Worm (Caenorhabditis elegans) whole organism, L1 larva: ENCODE results near the gene gpa-3.

Experiments used
- C04F5.9 ChIP-seq: sonication (generic microtip); optimal IDR thresholded peaks from 2 replicates; lab custom pipeline; 2016; ENCODE audit warnings: missing genetic modification characterization, missing compliant biosample characterization
- C16A3.4 ChIP-seq: fragments of 150-350 bp; optimal IDR thresholded peaks from 2 replicates; lab custom pipeline; 2014; ENCODE audit warnings: missing biosample characterization, missing genetic modification characterization
- F16B12.6 ChIP-seq: fragments of 150-350 bp; optimal IDR thresholded peaks from 2 replicates; lab custom pipeline; 2014; ENCODE audit warnings: missing biosample characterization, missing genetic modification characterization
- Y116A8C.19 ChIP-seq: sonication (generic microtip); optimal IDR thresholded peaks from 2 replicates; lab custom pipeline; 2016; ENCODE audit warnings: missing compliant biosample characterization, missing genetic modification characterization, borderline replicate concordance
- aha-1 ChIP-seq: fragments of 150-350 bp; optimal IDR thresholded peaks from 2 replicates; lab custom pipeline; 2014; ENCODE audit warnings: missing biosample characterization, missing genetic modification characterization
- ama-1 ChIP-seq: fragments of 150-350 bp; optimal IDR thresholded peaks from 2 replicates; lab custom pipeline; 2014
- ceh-8 ChIP-seq: fragments of 200-800 bp; sonication (Bioruptor generic); optimal IDR thresholded peaks from 2 replicates; lab custom pipeline; 2018; ENCODE audit warnings: mild to moderate bottlenecking, missing genetic modification characterization, moderate library complexity, missing compliant biosample characterization
- ceh-82 ChIP-seq, 3 experiments: fragments of 150-350 bp in 1 of 3; sonication (generic microtip) in 2 of 3; optimal IDR thresholded peaks; 2 replicates each; lab custom pipeline; 2014 to 2017; ENCODE audit warnings: missing biosample characterization in 3 of 3, missing genetic modification characterization in 3 of 3
- ces-1 ChIP-seq: fragments of 150-350 bp; optimal IDR thresholded peaks from 2 replicates; lab custom pipeline; 2014; ENCODE audit warnings: missing biosample characterization, missing genetic modification reagents, missing genetic modification characterization
- dpl-1 ChIP-seq, 3 experiments: fragments of 150-350 bp in 2 of 3; sonication (generic microtip) in 1 of 3; optimal IDR thresholded peaks; 2 replicates each; lab custom pipeline; 2014 to 2017; ENCODE audit warnings: missing biosample characterization in 3 of 3, missing genetic modification characterization in 3 of 3, missing genetic modification reagents in 3 of 3
- efl-1 ChIP-seq, 4 experiments: fragments of 150-350 bp; optimal IDR thresholded peaks in 3 of 4; peaks in 1 of 4; 1 replicate in 1 of 4; 2 replicates in 3 of 4; lab custom pipeline; 2014; ENCODE audit warnings: missing biosample characterization in 2 of 4, missing genetic modification characterization in 2 of 4, missing genetic modification reagents in 2 of 4
- egl-13 ChIP-seq: sonication (generic microtip); optimal IDR thresholded peaks from 2 replicates; lab custom pipeline; 2016; ENCODE audit warnings: missing genotype, missing genetic modification reagents, missing genetic modification characterization, missing compliant biosample characterization
- egl-27 ChIP-seq, 2 experiments: fragments of 150-350 bp in 1 of 2; sonication (generic microtip); optimal IDR thresholded peaks; 3 replicates each; lab custom pipeline; 2017 to 2018; ENCODE audit warnings: missing biosample characterization in 2 of 2, missing genetic modification characterization in 2 of 2, missing genetic modification reagents in 2 of 2
- elt-2 ChIP-seq: sonication (generic microtip); optimal IDR thresholded peaks from 2 replicates; lab custom pipeline; 2016; ENCODE audit warnings: missing genetic modification characterization, mild to moderate bottlenecking, inconsistent platforms, missing compliant biosample characterization, missing genetic modification reagents
- elt-3 ChIP-seq, 6 experiments: fragments of 150-350 bp in 1 of 6; sonication (generic microtip); optimal IDR thresholded peaks; 2 replicates each; lab custom pipeline; 2017 to 2018; ENCODE audit warnings: missing biosample characterization in 6 of 6, missing genetic modification characterization in 6 of 6, inconsistent platforms in 1 of 6
- ets-5 ChIP-seq: fragments of 200-800 bp; sonication (Bioruptor generic); IDR thresholded peaks from 2 replicates; pipeline ENCODE4 v1.3.6; 2022; ENCODE audit warnings: missing genetic modification characterization, missing compliant biosample characterization
- fkh-4 ChIP-seq: sonication (generic microtip); optimal IDR thresholded peaks from 2 replicates; lab custom pipeline; 2016; ENCODE audit warnings: missing compliant biosample characterization, missing genetic modification characterization, borderline replicate concordance
- hpl-2 ChIP-seq: fragments of 150-350 bp; optimal IDR thresholded peaks from 2 replicates; lab custom pipeline; 2014; ENCODE audit warnings: missing biosample characterization, missing genetic modification reagents, missing genetic modification characterization
- lin-14 ChIP-seq: fragments of 200-800 bp; sonication (Bioruptor generic); optimal IDR thresholded peaks from 2 replicates; lab custom pipeline; 2018; ENCODE audit warnings: mild to moderate bottlenecking, missing genetic modification characterization, moderate library complexity, missing compliant biosample characterization
- lin-35 ChIP-seq, 2 experiments: fragments of 150-350 bp; optimal IDR thresholded peaks; 2 replicates each; lab custom pipeline; 2014; ENCODE audit warnings: missing biosample characterization in 2 of 2, missing genetic modification characterization in 2 of 2, missing genetic modification reagents in 2 of 2
- lir-3 ChIP-seq: sonication (generic microtip); optimal IDR thresholded peaks from 2 replicates; lab custom pipeline; 2016; ENCODE audit warnings: mild to moderate bottlenecking, missing genetic modification characterization, moderate library complexity, missing compliant biosample characterization; ENCODE audit not compliant: poor library complexity
- lsy-2 ChIP-seq, 2 experiments: fragments of 150-350 bp; optimal IDR thresholded peaks; 2 replicates each; lab custom pipeline; 2014; ENCODE audit warnings: missing biosample characterization in 2 of 2, missing genetic modification characterization in 2 of 2
- mdl-1 ChIP-seq, 2 experiments: fragments of 150-350 bp; optimal IDR thresholded peaks; 2 replicates each; lab custom pipeline; 2014 to 2017; ENCODE audit warnings: missing biosample characterization in 2 of 2, missing genetic modification characterization in 2 of 2, inconsistent platforms in 1 of 2
- mep-1 ChIP-seq: fragments of 150-350 bp; optimal IDR thresholded peaks from 2 replicates; lab custom pipeline; 2014; ENCODE audit warnings: missing biosample characterization, missing genetic modification characterization
- nhr-11 ChIP-seq: fragments of 150-350 bp; optimal IDR thresholded peaks from 2 replicates; lab custom pipeline; 2014; ENCODE audit warnings: missing biosample characterization, missing genetic modification characterization
- nhr-237 ChIP-seq: fragments of 150-350 bp; optimal IDR thresholded peaks from 2 replicates; lab custom pipeline; 2014; ENCODE audit warnings: missing biosample characterization, missing genetic modification characterization
- nhr-28 ChIP-seq: fragments of 150-350 bp; optimal IDR thresholded peaks from 2 replicates; lab custom pipeline; 2014; ENCODE audit warnings: missing biosample characterization, missing genetic modification characterization
- nhr-76 ChIP-seq: sonication (generic microtip); optimal IDR thresholded peaks from 2 replicates; lab custom pipeline; 2017; ENCODE audit warnings: missing biosample characterization, missing genetic modification characterization
- nhr-84 ChIP-seq: sonication (generic microtip); optimal IDR thresholded peaks from 2 replicates; lab custom pipeline; 2017; ENCODE audit warnings: missing biosample characterization, missing genetic modification characterization
- pax-3 ChIP-seq: fragments of 200-800 bp; sonication (Bioruptor generic); optimal IDR thresholded peaks from 2 replicates; lab custom pipeline; 2018; ENCODE audit warnings: mild to moderate bottlenecking, missing genetic modification characterization, moderate library complexity, missing compliant biosample characterization
- snu-23 ChIP-seq: sonication (generic microtip); optimal IDR thresholded peaks from 2 replicates; lab custom pipeline; 2016; ENCODE audit warnings: missing genetic modification characterization, missing compliant biosample characterization
- sox-4 ChIP-seq: sonication (generic microtip); optimal IDR thresholded peaks from 2 replicates; lab custom pipeline; 2016; ENCODE audit warnings: missing genetic modification characterization, missing compliant biosample characterization
- sptf-1 ChIP-seq: fragments of 150-350 bp; optimal IDR thresholded peaks from 2 replicates; lab custom pipeline; 2014; ENCODE audit warnings: missing biosample characterization, missing genetic modification characterization
- swsn-7 ChIP-seq: sonication (generic microtip); optimal IDR thresholded peaks from 2 replicates; lab custom pipeline; 2016; ENCODE audit warnings: missing genetic modification characterization, missing compliant biosample characterization
- tbx-2 ChIP-seq: sonication (generic microtip); optimal IDR thresholded peaks from 2 replicates; lab custom pipeline; 2016; ENCODE audit warnings: missing genetic modification characterization, missing compliant biosample characterization
- unc-62 ChIP-seq: fragments of 150-350 bp; optimal IDR thresholded peaks from 2 replicates; lab custom pipeline; 2014; ENCODE audit warnings: missing biosample characterization, missing genetic modification reagents, missing genetic modification characterization
- unc-98 ChIP-seq: fragments of 200-800 bp; sonication (Bioruptor generic); IDR thresholded peaks from 2 replicates; pipeline ENCODE4 v1.3.6; 2022; ENCODE audit warnings: missing genetic modification characterization, missing compliant biosample characterization
- zag-1 ChIP-seq: fragments of 150-350 bp; optimal IDR thresholded peaks from 2 replicates; lab custom pipeline; 2014; ENCODE audit warnings: missing biosample characterization, missing genetic modification characterization

gpa-3 gene

ce11 chrV:9370986-9371385 lies 11.4 kb upstream of the gpa-3 start, which contains the start of gene E02C12.6:
E02C12.6 (minus strand) TSS chrV:9371086.
- TF ChIP-seq mdl-1 (tag; optimal IDR thresholded peaks at IDR 0.05; lab: Kevin White, UChicago) (no peak), tbx-2 (no peak), lin-14 (no peak), egl-13 (no peak), dpl-1 (GFP tag; optimal IDR thresholded peaks at IDR 0.05; lab: Kevin White, UChicago) (no peak), hpl-2 (GFP tag; lab: Kevin White, UChicago) (no peak)

DNA sequence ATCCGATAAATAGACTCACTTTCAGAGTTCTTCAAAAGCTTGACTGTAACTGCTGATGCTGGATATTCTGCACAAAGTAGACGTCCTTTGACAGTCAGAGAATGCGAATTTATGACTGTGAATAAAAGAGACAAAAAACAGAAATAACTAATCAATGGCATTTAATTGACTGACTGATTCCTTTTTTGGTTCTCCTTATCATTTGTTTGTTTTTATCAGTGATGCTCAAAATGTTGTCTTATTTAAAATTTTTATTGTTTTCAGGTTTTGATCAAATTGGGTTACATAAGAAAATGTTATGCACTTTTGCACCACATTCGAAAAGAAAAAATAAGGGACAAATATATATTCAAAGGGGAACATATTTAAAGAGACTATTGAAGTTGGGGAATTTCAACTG lies 3.2 kb downstream of the gpa-3 start, which contains the start of gene ttr-49:
Gene ttr-49, minus strand, starts transcription at position 171 of the 400 bp plus-strand sequence.
- TF ChIP-seq ets-5 (GFP tag; lab: Robert Waterston, UW) (no peak), zag-1 (tag; lab: Kevin White, UChicago) (no peak), elt-2 (peak; percentile 41)
- TF ChIP-seq, all 84 proteins: peak for 1

- TF ChIP-seq nhr-28: no peak
- no peak for TF ChIP-seq fkh-4 (tag; lab: Kevin White, UChicago)
- no peak for TF ChIP-seq egl-27 (tag; optimal IDR thresholded peaks at IDR 0.05; lab: Kevin White, UChicago)
- TF ChIP-seq snu-23: no peak
- no peak for TF ChIP-seq Y116A8C.19 (tag; lab: Kevin White, UChicago)
- no peak for TF ChIP-seq lin-14
- TF ChIP-seq pax-3 (tag; lab: Kevin White, UChicago): no peak
- TF ChIP-seq unc-62: no peak
- no peak for TF ChIP-seq nhr-237 (tag; lab: Kevin White, UChicago)
- no peak for TF ChIP-seq swsn-7 (tag; lab: Kevin White, UChicago)
- no peak for TF ChIP-seq mep-1
- no peak for TF ChIP-seq lsy-2 (tag; optimal IDR thresholded peaks at IDR 0.05; lab: Kevin White, UChicago)
- no peak for TF ChIP-seq unc-98 (GFP tag; lab: Robert Waterston, UW)
- TF ChIP-seq ets-5 (GFP tag; lab: Robert Waterston, UW): no peak
- no peak for TF ChIP-seq elt-3 (tag; optimal IDR thresholded peaks at IDR 0.05; lab: Kevin White, UChicago)
- TF ChIP-seq C04F5.9 (tag; lab: Kevin White, UChicago): no peak
- no peak for TF ChIP-seq aha-1 (tag; lab: Kevin White, UChicago)
- no peak for TF ChIP-seq zag-1 (tag; lab: Kevin White, UChicago)
- TF ChIP-seq F16B12.6 (tag; lab: Kevin White, UChicago): no peak
- no peak for TF ChIP-seq lin-35 (GFP tag; optimal IDR thresholded peaks at IDR 0.05; lab: Kevin White, UChicago)
These were observed 4.2 kb downstream of the gpa-3 start, which contains the start of gene ttr-40 for ce11 chrV:9355371-9355770. ttr-40 (minus strand) TSS chrV:9355471.

DNA sequence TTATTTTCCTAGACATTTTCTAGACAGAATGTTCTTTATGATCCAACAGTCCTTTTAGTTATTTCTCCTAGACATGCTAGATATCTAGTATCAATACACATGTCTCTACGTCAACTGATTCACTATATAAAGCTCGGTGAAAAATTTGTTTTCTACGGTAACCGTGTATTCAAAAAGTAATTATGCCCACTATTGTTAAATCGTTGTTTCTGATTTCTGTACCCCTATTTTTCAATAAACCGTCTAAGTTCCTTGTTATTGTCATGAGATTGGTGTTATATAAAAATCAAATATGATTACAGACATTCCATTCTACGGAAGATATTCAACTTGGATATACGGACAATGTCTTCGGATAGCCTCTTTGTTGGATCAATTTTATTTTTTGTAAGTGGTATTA lies 6.6 kb downstream of the gpa-3 start, which contains the start of gene srx-46:
Gene srx-46, plus strand, starts transcription at position 301 of the 400 bp plus-strand sequence.
- TF ChIP-seq efl-1 (optimal IDR thresholded peaks at IDR 0.05; lab: Kevin White, UChicago) (no peak), efl-1 (GFP tag; optimal IDR thresholded peaks at IDR 0.05 in 1 of 2; lab: Kevin White, UChicago) (no peak), C16A3.4 (tag; lab: Kevin White, UChicago) (no peak), nhr-84 (tag; lab: Kevin White, UChicago) (no peak), tbx-2 (no peak), sox-4 (tag; lab: Kevin White, UChicago) (no peak), sptf-1 (no peak), ceh-82 (tag; optimal IDR thresholded peaks at IDR 0.05; lab: Kevin White, UChicago) (no peak), lir-3 (tag; lab: Kevin White, UChicago) (no peak), ceh-8 (GFP tag; lab: Kevin White, UChicago) (no peak), F16B12.6 (tag; lab: Kevin White, UChicago) (no peak), mep-1 (no peak), lin-35 (GFP tag; optimal IDR thresholded peaks at IDR 0.05; lab: Kevin White, UChicago) (no peak), nhr-76 (tag; lab: Kevin White, UChicago) (no peak), swsn-7 (tag; lab: Kevin White, UChicago) (no peak), nhr-11 (tag; lab: Kevin White, UChicago) (no peak), ama-1 (no peak), pax-3 (tag; lab: Kevin White, UChicago) (no peak), elt-2 (no peak), ces-1 (GFP tag; lab: Kevin White, UChicago) (no peak)
